Fruit fly (Drosophila melanogaster) whole organism, embryonic: ENCODE results near the gene cpb.
A peak's percentile ranks its signal among the peaks of the same experiment; 100 is the strongest.

Experiments used
- Ada2b ChIP-seq: fragments of 200-800 bp; sonication (Bioruptor generic); IDR thresholded peaks from 2 replicates; pipeline ENCODE4 v1.3.6; 2022; ENCODE audit warnings: missing biosample characterization, missing genetic modification characterization
- Awh ChIP-seq: fragments of 200-800 bp; sonication (Bioruptor generic); IDR thresholded peaks from 2 replicates; pipeline ENCODE4, ENCODE4 v1.3.6; 2022; ENCODE audit warnings: missing biosample characterization, missing genetic modification characterization
- Bdp1 ChIP-seq: fragments of 200-800 bp; sonication (Bioruptor generic); optimal IDR thresholded peaks from 3 replicates; lab custom pipeline; 2016; ENCODE audit warnings: missing biosample characterization, missing genetic modification characterization
- CG10543 ChIP-seq: fragments of 200-800 bp; sonication (Bioruptor generic); optimal IDR thresholded peaks from 3 replicates; lab custom pipeline; 2017; ENCODE audit warnings: missing biosample characterization, mild to moderate bottlenecking, missing genetic modification characterization, moderate library complexity
- CG11247 ChIP-seq: fragments of 200-800 bp; sonication (Bioruptor generic); IDR thresholded peaks from 2 replicates; pipeline ENCODE4 v1.3.6; 2022; ENCODE audit warnings: missing biosample characterization, missing genetic modification characterization
- CG12659 ChIP-seq: fragments of 200-800 bp; sonication (Bioruptor generic); optimal IDR thresholded peaks from 3 replicates; lab custom pipeline; 2017; ENCODE audit warnings: mild to moderate bottlenecking, missing biosample characterization, missing genetic modification reagents, missing genetic modification characterization
- CG13123 ChIP-seq: fragments of 200-800 bp; sonication (Bioruptor generic); optimal IDR thresholded peaks from 2 replicates; lab custom pipeline; 2016; ENCODE audit warnings: missing biosample characterization, missing genetic modification characterization
- CG17612 ChIP-seq: fragments of 200-800 bp; sonication (Bioruptor generic); IDR thresholded peaks from 2 replicates; pipeline ENCODE4 v1.3.6; 2022; ENCODE audit warnings: missing biosample characterization, missing genetic modification characterization
- CG17802 ChIP-seq: fragments of 200-800 bp; sonication (Bioruptor generic); optimal IDR thresholded peaks from 2 replicates; lab custom pipeline; 2018; ENCODE audit warnings: missing biosample characterization, mild to moderate bottlenecking, missing genetic modification characterization, moderate library complexity
- CG18764 ChIP-seq: fragments of 200-800 bp; sonication (Bioruptor generic); optimal IDR thresholded peaks from 3 replicates; lab custom pipeline; 2016; ENCODE audit warnings: missing biosample characterization, missing genetic modification characterization
- CG30020 ChIP-seq: fragments of 200-800 bp; optimal IDR thresholded peaks from 2 replicates; lab custom pipeline; 2019; ENCODE audit warnings: missing biosample characterization, mild to moderate bottlenecking, missing genetic modification characterization, moderate library complexity
- CG30431 ChIP-seq: fragments of 200-800 bp; sonication (Bioruptor generic); optimal IDR thresholded peaks from 2 replicates; lab custom pipeline; 2017; ENCODE audit warnings: missing biosample characterization, missing genetic modification characterization
- CG33557 ChIP-seq: fragments of 200-800 bp; sonication (Bioruptor generic); optimal IDR thresholded peaks from 2 replicates; lab custom pipeline; 2019; ENCODE audit warnings: missing biosample characterization, mild to moderate bottlenecking, missing genetic modification characterization, moderate library complexity
- CG7839 ChIP-seq: fragments of 200-800 bp; sonication (Bioruptor generic); optimal IDR thresholded peaks from 3 replicates; lab custom pipeline; 2018; ENCODE audit warnings: missing biosample characterization, mild to moderate bottlenecking, missing genetic modification characterization, moderate library complexity
- Dbx ChIP-seq: fragments of 200-800 bp; sonication (Bioruptor generic); IDR thresholded peaks from 3 replicates; pipeline ENCODE4 v1.3.6; 2022; ENCODE audit warnings: missing biosample characterization, missing genetic modification characterization
- Ets65A ChIP-seq: fragments of 200-800 bp; sonication (Bioruptor generic); peaks from one replicate; lab custom pipeline; 2016; ENCODE audit warnings: missing biosample characterization, missing genetic modification characterization
- HLH3B ChIP-seq: fragments of 200-800 bp; sonication (Bioruptor generic); IDR thresholded peaks from 2 replicates; pipeline ENCODE4 v1.3.6; 2022; ENCODE audit warnings: missing biosample characterization, missing genetic modification characterization
- HLHmδ ChIP-seq: fragments of 200-800 bp; sonication (Bioruptor generic); optimal IDR thresholded peaks from 2 replicates; lab custom pipeline; 2018; ENCODE audit warnings: missing biosample characterization, mild to moderate bottlenecking, missing genetic modification characterization, moderate library complexity
- Hsf ChIP-seq: fragments of 200-800 bp; sonication (Bioruptor generic); optimal IDR thresholded peaks from 3 replicates; lab custom pipeline; 2016; ENCODE audit warnings: missing biosample characterization, missing genetic modification characterization
- Lhr ChIP-seq: fragments of 200-800 bp; sonication (Bioruptor generic); optimal IDR thresholded peaks from 3 replicates; lab custom pipeline; 2017; ENCODE audit warnings: mild to moderate bottlenecking, missing biosample characterization, missing genetic modification reagents, missing genetic modification characterization
- Med ChIP-seq: fragments of 200-800 bp; sonication (Bioruptor generic); peaks from one replicate; lab custom pipeline; 2016; ENCODE audit warnings: missing biosample characterization, missing genetic modification characterization, mild to moderate bottlenecking, inconsistent platforms, moderate library complexity
- Pdp1 ChIP-seq, 2 experiments: fragments of 200-800 bp; sonication (Bioruptor generic); optimal IDR thresholded peaks; 3 replicates each; lab custom pipeline; 2016; ENCODE audit warnings: missing biosample characterization in 2 of 2, missing genetic modification characterization in 2 of 2, mild to moderate bottlenecking in 1 of 2, moderate library complexity in 1 of 2
- Side ChIP-seq: fragments of 200-800 bp; sonication (Bioruptor generic); optimal IDR thresholded peaks from 2 replicates; lab custom pipeline; 2016; ENCODE audit warnings: missing biosample characterization, missing genetic modification characterization
- ash1 ChIP-seq: fragments of 200-800 bp; sonication (Bioruptor generic); optimal IDR thresholded peaks from 2 replicates; lab custom pipeline; 2018; ENCODE audit warnings: missing biosample characterization, mild to moderate bottlenecking, missing genetic modification characterization
- ci ChIP-seq: fragments of 200-800 bp; sonication (Bioruptor generic); IDR thresholded peaks from 3 replicates; pipeline ENCODE4 v1.3.6; 2022; ENCODE audit warnings: missing biosample characterization, missing genetic modification characterization
- corto ChIP-seq: fragments of 200-800 bp; sonication (Bioruptor generic); optimal IDR thresholded peaks from 2 replicates; lab custom pipeline; 2016; ENCODE audit warnings: missing biosample characterization, mild to moderate bottlenecking, missing genetic modification characterization, moderate library complexity
- esg ChIP-seq: fragments of 200-800 bp; sonication (Bioruptor generic); conservative IDR thresholded peaks from 2 replicates; pipeline ENCODE4 v1.3.6; 2022; ENCODE audit warnings: missing biosample characterization, missing genetic modification characterization
- ham ChIP-seq: fragments of 200-800 bp; sonication (Bioruptor generic); IDR thresholded peaks from 2 replicates; pipeline ENCODE4 v1.3.6; 2022; ENCODE audit warnings: missing biosample characterization, missing genetic modification characterization
- nau ChIP-seq: fragments of 200-800 bp; sonication (Bioruptor generic); optimal IDR thresholded peaks from 3 replicates; lab custom pipeline; 2017; ENCODE audit warnings: missing biosample characterization, mild to moderate bottlenecking, missing genetic modification characterization, missing genetic modification reagents
- pum ChIP-seq: fragments of 200-800 bp; sonication (Bioruptor generic); optimal IDR thresholded peaks from 2 replicates; lab custom pipeline; 2016; ENCODE audit warnings: missing biosample characterization, missing genetic modification characterization
- ro ChIP-seq: fragments of 200-800 bp; sonication (Bioruptor generic); IDR thresholded peaks from 2 replicates; pipeline ENCODE4 v1.3.6; 2022; ENCODE audit warnings: missing biosample characterization, missing genetic modification characterization
- sd ChIP-seq: fragments of 200-800 bp; sonication (Bioruptor generic); optimal IDR thresholded peaks from 3 replicates; lab custom pipeline; 2018; ENCODE audit warnings: missing biosample characterization, mild to moderate bottlenecking, missing genetic modification characterization, moderate library complexity
- sens ChIP-seq: fragments of 200-800 bp; sonication (Bioruptor generic); peaks from one replicate; lab custom pipeline; 2016; ENCODE audit warnings: missing biosample characterization, missing genetic modification characterization
- sima ChIP-seq: fragments of 200-800 bp; sonication (Bioruptor generic); optimal IDR thresholded peaks from 2 replicates; lab custom pipeline; 2016; ENCODE audit warnings: missing biosample characterization, missing genetic modification characterization
- ssp ChIP-seq: fragments of 200-800 bp; sonication (Bioruptor generic); IDR thresholded peaks from 2 replicates; pipeline ENCODE4 v1.3.6; 2022; ENCODE audit warnings: missing biosample characterization, missing genetic modification characterization
- stc ChIP-seq: fragments of 200-800 bp; sonication (Bioruptor generic); IDR thresholded peaks from 2 replicates; pipeline ENCODE4 v1.3.6; 2022; ENCODE audit warnings: missing biosample characterization, missing genetic modification characterization
- tio ChIP-seq: fragments of 200-800 bp; sonication (Bioruptor generic); optimal IDR thresholded peaks from 2 replicates; lab custom pipeline; 2017; ENCODE audit warnings: missing biosample characterization, missing genetic modification characterization, inconsistent platforms
- yki ChIP-seq: fragments of >200 bp; optimal IDR thresholded peaks from 3 replicates; lab custom pipeline; 2018

Gene cpb

dm6 chr2L:1720846-1721506 lies 16.3 kb downstream of the cpb start (continued):
- TF ChIP-seq CG18764 (GFP tag; lab: Kevin White, UChicago) (no peak), sens (GFP tag; lab: Kevin White, UChicago) (no peak), tio (GFP tag; lab: Kevin White, UChicago) (no peak), ham (GFP tag; lab: Robert Waterston, UW) (no peak), CG30431 (no peak), CG30020 (tag; lab: Kevin White, UChicago) (no peak), Ada2b (no peak), CG17612 (GFP tag; lab: Robert Waterston, UW) (no peak), ro (GFP tag; lab: Robert Waterston, UW) (no peak), CG7839 (tag; lab: Kevin White, UChicago) (no peak), Bdp1 (GFP tag; lab: Kevin White, UChicago) (no peak), Hsf (no peak), Awh (GFP tag; lab: Robert Waterston, UW) (no peak), Side (GFP tag; lab: Kevin White, UChicago) (no peak), nau (GFP tag; lab: Kevin White, UChicago) (no peak), HLH3B (GFP tag; lab: Robert Waterston, UW) (no peak), ssp (GFP tag; lab: Robert Waterston, UW) (no peak), CG33557 (no peak), CG13123 (GFP tag; lab: Kevin White, UChicago) (no peak), ash1 (GFP tag; lab: Kevin White, UChicago) (no peak), CG11247 (GFP tag; lab: Robert Waterston, UW) (no peak), yki (lab: Kevin White, UChicago) (no peak), Ets65A (GFP tag; lab: Kevin White, UChicago) (no peak), esg (GFP tag; lab: Robert Waterston, UW) (no peak), sima (GFP tag; lab: Kevin White, UChicago) (no peak), CG12659 (GFP tag; lab: Kevin White, UChicago) (no peak), sd (tag; lab: Kevin White, UChicago) (peak; percentile 96), corto (no peak), pum (GFP tag; lab: Kevin White, UChicago) (no peak), CG10543 (peak; percentile 34), CG17802 (tag; lab: Kevin White, UChicago) (no peak), stc (GFP tag; lab: Robert Waterston, UW) (no peak), Dbx (GFP tag; lab: Robert Waterston, UW) (0 out of 3 replicates have a peak, but pooled peaks have one; percentile 10), HLHmδ (GFP tag; lab: Kevin White, UChicago) (no peak)

- TF ChIP-seq stc (GFP tag; lab: Robert Waterston, UW) (0 out of 2 replicates have a peak, but pooled peaks have one; percentile 10), Ets65A (GFP tag; lab: Kevin White, UChicago) (peak; percentile 15), Lhr (no peak), ci (GFP tag; lab: Robert Waterston, UW) (no peak), Med (GFP tag; lab: Kevin White, UChicago) (peak; percentile 7), Pdp1 (GFP tag; optimal IDR thresholded peaks at IDR 0.05; lab: Kevin White, UChicago) (peak in 1 of 2 experiments; percentile 36)
Observed at dm6 chr2L:1722260-1722659, 17.6 kb downstream of the cpb start.
